Worm (Caenorhabditis elegans): ENCODE measurements around the gene F41E6.17.

The F41E6.17 gene

DNA sequence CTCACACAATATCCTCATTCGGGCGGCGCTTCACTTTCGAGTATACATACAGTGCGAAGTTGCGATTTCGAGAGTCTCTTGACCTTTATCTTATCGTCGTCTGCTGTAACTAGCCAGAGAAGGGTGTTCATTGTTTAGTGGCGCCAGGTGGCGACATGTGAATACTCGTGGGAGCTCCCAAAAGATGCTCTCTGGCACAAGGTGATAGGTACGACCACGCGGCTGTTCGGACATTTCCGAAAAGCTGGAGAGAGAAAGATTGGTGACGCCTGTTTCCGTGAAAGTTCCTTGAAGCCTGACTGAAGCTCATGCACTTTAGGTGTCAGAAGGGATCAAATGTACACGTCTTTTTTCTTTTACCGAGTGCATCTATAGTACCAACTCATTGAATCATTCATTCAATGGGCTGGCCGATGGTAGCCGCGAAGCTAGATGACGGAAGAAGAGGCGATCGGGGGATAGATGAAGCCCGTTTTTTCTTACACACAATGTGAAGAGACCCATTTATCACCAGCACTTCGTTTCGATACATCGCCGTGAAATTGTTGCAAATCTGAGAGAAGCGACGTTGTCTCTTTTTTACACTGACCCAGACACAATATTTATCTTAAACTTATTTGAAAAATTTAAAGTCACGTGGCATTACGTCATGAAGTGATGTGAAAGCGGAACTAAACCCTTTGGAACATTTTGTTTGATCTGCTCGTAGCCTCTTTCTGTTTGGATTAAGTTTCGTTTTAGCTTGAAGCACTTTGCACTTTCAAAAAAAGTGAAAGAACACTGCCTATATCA is 43.5 kb downstream of the F41E6.17 start:
- TF ChIP-seq unc-62 (GFP tag; optimal IDR thresholded peaks at IDR 0.05), result no peak

DNA sequence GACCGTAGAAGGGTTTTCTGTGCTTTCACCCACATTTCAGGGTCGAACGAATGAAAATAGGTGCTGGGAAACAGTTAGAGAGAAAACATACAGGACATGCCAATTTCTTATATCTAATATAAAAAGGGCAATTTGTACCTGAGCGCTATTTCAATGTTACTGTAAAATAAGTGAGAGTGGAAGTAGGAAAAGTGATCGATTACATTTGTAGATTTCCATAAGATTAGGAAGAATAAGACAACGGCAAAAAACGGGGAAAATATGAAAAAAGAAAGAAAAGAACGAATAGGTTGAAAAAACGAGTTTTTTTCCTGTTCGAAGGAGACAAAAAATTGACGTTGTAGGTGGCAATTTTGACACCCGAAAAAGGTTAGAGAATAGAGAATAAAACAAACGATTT is 44.3 kb downstream of the F41E6.17 start:
- TF ChIP-seq unc-62 (GFP tag; optimal IDR thresholded peaks at IDR 0.05), result no peak

DNA sequence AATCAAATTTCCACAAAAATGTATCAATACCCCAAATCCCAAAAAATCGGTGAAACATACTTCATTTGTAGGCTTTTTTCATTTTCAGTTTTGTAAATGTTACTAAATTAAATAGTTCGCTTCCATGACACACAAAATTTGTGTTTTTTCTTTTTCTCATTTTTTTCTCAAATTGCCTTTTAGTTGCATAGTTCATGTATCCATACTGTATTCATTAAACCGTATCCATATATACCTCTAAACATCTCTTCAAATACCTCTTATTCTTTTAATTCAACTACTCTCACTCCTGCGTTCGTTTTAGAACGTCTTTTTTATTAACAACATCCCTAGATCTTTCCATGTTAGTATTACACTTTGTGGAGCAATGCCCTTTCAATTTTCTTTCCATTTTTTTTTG is 46.9 kb downstream of the F41E6.17 start:
- no peak for TF ChIP-seq unc-62 (GFP tag; optimal IDR thresholded peaks at IDR 0.05)

DNA sequence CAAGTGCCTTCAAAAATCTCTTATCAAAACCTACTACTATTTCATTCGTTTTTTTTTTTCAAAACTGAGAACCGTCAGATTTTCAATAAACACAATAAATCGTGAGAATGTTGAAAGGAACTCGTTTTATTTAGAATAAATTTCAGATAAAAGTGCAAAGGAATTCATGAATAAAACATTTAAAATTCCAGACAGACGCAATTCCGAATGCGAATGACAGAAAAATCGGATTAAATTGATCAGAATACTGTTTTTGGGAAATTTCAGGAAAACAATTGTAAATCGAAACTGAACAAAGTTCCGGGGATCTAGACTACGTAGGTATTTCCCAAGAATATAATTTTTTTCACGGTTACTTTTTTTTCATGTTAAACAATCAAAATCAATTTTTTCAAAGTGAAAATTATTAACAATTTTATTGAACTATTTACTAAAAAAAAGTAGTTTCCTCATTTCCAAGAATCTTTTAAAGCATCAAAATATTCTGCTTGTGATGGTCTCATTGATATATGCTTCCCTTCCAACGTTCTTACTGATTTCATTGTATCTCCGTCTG is 47.7 kb downstream of the F41E6.17 start:
- no peak for TF ChIP-seq unc-62 (GFP tag; optimal IDR thresholded peaks at IDR 0.05)

DNA sequence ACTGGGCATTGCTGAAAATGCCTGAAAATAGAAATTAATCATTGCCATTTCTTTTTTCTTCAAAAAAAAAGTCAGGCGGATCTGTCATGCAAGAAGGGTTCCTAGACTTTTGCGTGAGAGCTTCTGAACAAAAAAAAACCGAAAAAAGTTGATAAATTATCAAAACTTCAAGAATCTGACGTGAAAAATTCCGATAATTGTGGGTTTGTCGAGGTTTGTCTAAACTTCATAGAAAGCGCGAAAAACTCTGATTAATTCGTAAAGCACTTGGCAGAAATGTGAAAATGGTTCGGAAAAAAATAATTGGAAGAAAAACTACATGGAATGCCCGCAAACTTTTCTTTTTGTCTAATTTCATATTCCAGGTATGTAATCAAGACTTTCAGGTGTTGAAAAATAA is 49.6 kb downstream of the F41E6.17 start, which contains the start of gene ZC190.5:
TSS of gene ZC190.5 (minus strand) at position 101 of the 400 bp plus-strand sequence.
- TF ChIP-seq unc-62 (GFP tag; optimal IDR thresholded peaks at IDR 0.05), result no peak
